Worm (Caenorhabditis elegans) whole organism, late embryonic: ENCODE data around the gene tsg-101.

Experiments used
- K02D7.2 ChIP-seq: sonication (generic microtip); optimal IDR thresholded peaks from 2 replicates; lab custom pipeline; 2017; ENCODE audit warnings: mild to moderate bottlenecking, missing genetic modification characterization, missing compliant biosample characterization
- T23F11.4 ChIP-seq: fragments of 200-800 bp; sonication (Bioruptor generic); optimal IDR thresholded peaks from 2 replicates; lab custom pipeline; 2018; ENCODE audit warnings: mild to moderate bottlenecking, missing genetic modification characterization, missing compliant biosample characterization
- ahr-1 ChIP-seq: sonication (generic microtip); optimal IDR thresholded peaks from 2 replicates; lab custom pipeline; 2016; ENCODE audit warnings: missing genetic modification characterization, missing compliant biosample characterization
- ceh-14 ChIP-seq: sonication (generic microtip); optimal IDR thresholded peaks from 2 replicates; lab custom pipeline; 2016; ENCODE audit warnings: missing genotype, missing genetic modification characterization, missing compliant biosample characterization
- ceh-30 ChIP-seq: fragments of 150-350 bp; optimal IDR thresholded peaks from 2 replicates; lab custom pipeline; 2014; ENCODE audit warnings: missing biosample characterization, missing genetic modification characterization
- ceh-31 ChIP-seq: sonication (generic microtip); optimal IDR thresholded peaks from 2 replicates; lab custom pipeline; 2016; ENCODE audit warnings: missing genetic modification characterization, missing compliant biosample characterization
- ceh-34 ChIP-seq: sonication (generic microtip); optimal IDR thresholded peaks from 2 replicates; lab custom pipeline; 2016; ENCODE audit warnings: mild to moderate bottlenecking, missing genetic modification characterization, missing compliant biosample characterization
- ceh-45 ChIP-seq: fragments of 200-800 bp; sonication (Bioruptor generic); IDR thresholded peaks from 2 replicates; pipeline ENCODE4 v1.3.6; 2022; ENCODE audit warnings: missing genetic modification reagents, missing genetic modification characterization, missing compliant biosample characterization
- ceh-48 ChIP-seq: sonication (generic microtip); optimal IDR thresholded peaks from 2 replicates; lab custom pipeline; 2016; ENCODE audit warnings: missing genetic modification characterization, inconsistent platforms, missing compliant biosample characterization
- ceh-6 ChIP-seq: fragments of 200-800 bp; sonication (Bioruptor generic); optimal IDR thresholded peaks from 2 replicates; lab custom pipeline; 2018; ENCODE audit warnings: mild to moderate bottlenecking, missing genetic modification characterization, missing compliant biosample characterization
- elt-2 ChIP-seq: sonication (generic microtip); optimal IDR thresholded peaks from 2 replicates; lab custom pipeline; 2016; ENCODE audit warnings: missing genetic modification reagents, missing genetic modification characterization, missing compliant biosample characterization
- ets-4 ChIP-seq: sonication (generic microtip); optimal IDR thresholded peaks from 2 replicates; lab custom pipeline; 2016; ENCODE audit warnings: missing genetic modification characterization, missing compliant biosample characterization
- fax-1 ChIP-seq: sonication (generic microtip); optimal IDR thresholded peaks from 2 replicates; lab custom pipeline; 2016; ENCODE audit warnings: missing genotype, missing genetic modification characterization, missing compliant biosample characterization
- fkh-10 ChIP-seq: fragments of 150-350 bp; optimal IDR thresholded peaks from 2 replicates; lab custom pipeline; 2014; ENCODE audit warnings: missing biosample characterization, missing genetic modification reagents, missing genetic modification characterization
- fkh-6 ChIP-seq: sonication (generic microtip); optimal IDR thresholded peaks from 2 replicates; lab custom pipeline; 2016; ENCODE audit warnings: missing genetic modification characterization, missing compliant biosample characterization
- gmeb-2 ChIP-seq: sonication (generic microtip); optimal IDR thresholded peaks from 2 replicates; lab custom pipeline; 2016; ENCODE audit warnings: missing genetic modification characterization, inconsistent platforms, missing compliant biosample characterization
- hlh-13 ChIP-seq: fragments of 200-800 bp; sonication (Bioruptor generic); optimal IDR thresholded peaks from 2 replicates; lab custom pipeline; 2018; ENCODE audit warnings: mild to moderate bottlenecking, missing genetic modification characterization, missing compliant biosample characterization
- hlh-15 ChIP-seq: sonication (generic microtip); optimal IDR thresholded peaks from 2 replicates; lab custom pipeline; 2016; ENCODE audit warnings: missing genetic modification characterization, missing compliant biosample characterization
- mec-3 ChIP-seq: sonication (generic microtip); optimal IDR thresholded peaks from 2 replicates; lab custom pipeline; 2016; ENCODE audit warnings: borderline replicate concordance, missing genetic modification characterization, missing compliant biosample characterization
- nfya-1 ChIP-seq: sonication (generic microtip); optimal IDR thresholded peaks from 2 replicates; lab custom pipeline; 2017; ENCODE audit warnings: missing genetic modification characterization, mild to moderate bottlenecking, missing compliant biosample characterization, antibody characterized with exemption, moderate library complexity
- odd-2 ChIP-seq: sonication (generic microtip); optimal IDR thresholded peaks from 2 replicates; lab custom pipeline; 2017; ENCODE audit warnings: antibody characterized with exemption, mild to moderate bottlenecking, missing genetic modification characterization, missing compliant biosample characterization
- pax-1 ChIP-seq: fragments of 150-350 bp; optimal IDR thresholded peaks from 2 replicates; lab custom pipeline; 2014; ENCODE audit warnings: missing biosample characterization, missing genetic modification characterization
- pha-2 ChIP-seq: sonication (generic microtip); optimal IDR thresholded peaks from 2 replicates; lab custom pipeline; 2017; ENCODE audit warnings: mild to moderate bottlenecking, missing genetic modification characterization, missing compliant biosample characterization
- pha-4 ChIP-seq: fragments of 150-350 bp; optimal IDR thresholded peaks from 2 replicates; lab custom pipeline; 2018; ENCODE audit warnings: missing biosample characterization, missing genetic modification reagents, missing genetic modification characterization
- pqm-1 ChIP-seq: sonication (generic microtip); optimal IDR thresholded peaks from 2 replicates; lab custom pipeline; 2016; ENCODE audit warnings: missing genetic modification characterization, missing compliant biosample characterization
- pros-1 ChIP-seq: fragments of 150-350 bp; optimal IDR thresholded peaks from 2 replicates; lab custom pipeline; 2014; ENCODE audit warnings: missing biosample characterization, missing genetic modification reagents, missing genetic modification characterization
- sdc-2 ChIP-seq: sonication (generic microtip); optimal IDR thresholded peaks from 2 replicates; lab custom pipeline; 2016; ENCODE audit warnings: missing genotype, missing genetic modification characterization, missing compliant biosample characterization
- sox-2 ChIP-seq: fragments of 200-800 bp; sonication (Bioruptor generic); IDR thresholded peaks from 2 replicates; pipeline ENCODE4 v1.3.6; 2022; ENCODE audit warnings: missing genetic modification reagents, missing genetic modification characterization, missing compliant biosample characterization
- sox-4 ChIP-seq: sonication (generic microtip); optimal IDR thresholded peaks from 2 replicates; lab custom pipeline; 2017; ENCODE audit warnings: mild to moderate bottlenecking, missing genetic modification characterization, inconsistent platforms, missing compliant biosample characterization
- unc-3 ChIP-seq, 2 experiments: fragments of 200-800 bp in 1 of 2; sonication (Bioruptor generic) in 1 of 2; sonication (generic microtip) in 1 of 2; conservative IDR thresholded peaks in 1 of 2; optimal IDR thresholded peaks in 1 of 2; 2 replicates each; pipeline versions ENCODE4 v1.3.6 to Lab custom; 2016 to 2022; ENCODE audit warnings: missing compliant biosample characterization in 2 of 2, missing genetic modification characterization in 2 of 2, missing genetic modification reagents in 1 of 2
- unc-42 ChIP-seq: sonication (generic microtip); optimal IDR thresholded peaks from 2 replicates; lab custom pipeline; 2016; ENCODE audit warnings: missing genotype, missing genetic modification characterization, missing compliant biosample characterization
- unc-86 ChIP-seq: sonication (generic microtip); optimal IDR thresholded peaks from 2 replicates; lab custom pipeline; 2016; ENCODE audit warnings: missing genetic modification characterization, missing compliant biosample characterization
- zip-5 ChIP-seq: sonication (generic microtip); optimal IDR thresholded peaks from 2 replicates; lab custom pipeline; 2016; ENCODE audit warnings: missing genetic modification characterization, missing compliant biosample characterization
- ztf-16 ChIP-seq: sonication (generic microtip); optimal IDR thresholded peaks from 2 replicates; lab custom pipeline; 2017; ENCODE audit warnings: missing genetic modification characterization, missing compliant biosample characterization

Gene tsg-101

ce11 chrIV:3493310-3493709 is 21.1 kb downstream of the tsg-101 start, which contains the start of gene srz-79:
Gene srz-79 (plus strand): TSS chrIV:3493610.
- TF ChIP-seq pha-4 (tag; lab: Kevin White, UChicago) (no peak), mec-3 (no peak), odd-2 (tag; lab: Kevin White, UChicago) (no peak), ceh-30 (tag; lab: Kevin White, UChicago) (no peak), ztf-16 (tag; lab: Kevin White, UChicago) (no peak), unc-3 (GFP tag; conservative IDR thresholded peaks at IDR 0.05; lab: Robert Waterston, UW) (no peak), unc-3 (tag; optimal IDR thresholded peaks at IDR 0.05; lab: Kevin White, UChicago) (no peak)

- TF ChIP-seq unc-3 (GFP tag; conservative IDR thresholded peaks at IDR 0.05; lab: Robert Waterston, UW) (no peak), unc-3 (tag; optimal IDR thresholded peaks at IDR 0.05; lab: Kevin White, UChicago) (no peak), ztf-16 (tag; lab: Kevin White, UChicago) (no peak), fax-1 (tag; lab: Kevin White, UChicago) (no peak), gmeb-2 (tag; lab: Kevin White, UChicago) (no peak), odd-2 (tag; lab: Kevin White, UChicago) (no peak)
- TF ChIP-seq, all 69 proteins: peak for 0
Measured at ce11 chrIV:3491477-3491876, 22.9 kb downstream of the tsg-101 start, which contains the start of gene srz-78. Gene srz-78 (plus strand): TSS chrIV:3491777.

- TF ChIP-seq ztf-16 (tag; lab: Kevin White, UChicago), result no peak
- TF ChIP-seq T23F11.4 (GFP tag; lab: Kevin White, UChicago), result no peak
- TF ChIP-seq unc-3 (GFP tag; conservative IDR thresholded peaks at IDR 0.05; lab: Robert Waterston, UW), result no peak
- no peak for TF ChIP-seq unc-3 (tag; optimal IDR thresholded peaks at IDR 0.05; lab: Kevin White, UChicago)
- no peak for TF ChIP-seq ceh-14 (tag; lab: Kevin White, UChicago)
- TF ChIP-seq elt-2 (tag; lab: Kevin White, UChicago), result no peak
Measured at ce11 chrIV:3482195-3482959, 32.0 kb downstream of the tsg-101 start, which contains the start of gene srz-82. Gene srz-82 (plus strand): TSS chrIV:3482895.

- TF ChIP-seq sox-4 (tag; lab: Kevin White, UChicago), result no peak
- TF ChIP-seq gmeb-2 (tag; lab: Kevin White, UChicago), result no peak
- TF ChIP-seq zip-5, result no peak
- TF ChIP-seq ceh-48 (tag; lab: Kevin White, UChicago), result no peak
- TF ChIP-seq fkh-10, result no peak
- TF ChIP-seq ceh-6 (GFP tag; lab: Kevin White, UChicago), result no peak
- TF ChIP-seq ceh-34 (tag; lab: Kevin White, UChicago), result no peak
- TF ChIP-seq ets-4 (tag; lab: Kevin White, UChicago), result no peak
- no peak for TF ChIP-seq fkh-6
- TF ChIP-seq ahr-1 (tag; lab: Kevin White, UChicago), result no peak
- no peak for TF ChIP-seq ceh-31
- TF ChIP-seq pax-1 (tag; lab: Kevin White, UChicago), result no peak
- no peak for TF ChIP-seq pros-1 (tag; lab: Kevin White, UChicago)
- TF ChIP-seq unc-42 (tag; lab: Kevin White, UChicago), result no peak
- TF ChIP-seq ceh-45 (GFP tag; lab: Robert Waterston, UW), result no peak
- no peak for TF ChIP-seq pqm-1 (tag; lab: Kevin White, UChicago)
- no peak for TF ChIP-seq ceh-30 (tag; lab: Kevin White, UChicago)
- TF ChIP-seq ceh-14 (tag; lab: Kevin White, UChicago), result no peak
Measured at ce11 chrIV:3481760-3482159, 32.6 kb downstream of the tsg-101 start, which contains the start of gene srz-37. Gene srz-37 (minus strand): TSS chrIV:3481860.

ce11 chrIV:3478911-3479385 is 35.4 kb downstream of the tsg-101 start, which contains the start of the genes srz-70 and C09G12.5:
Gene srz-70 (minus strand): TSS chrIV:3479011.
Gene C09G12.5 (plus strand): TSS chrIV:3479335.
- TF ChIP-seq sox-2, result no peak
- TF ChIP-seq odd-2 (tag; lab: Kevin White, UChicago), result no peak
- no peak for TF ChIP-seq unc-86 (tag; lab: Kevin White, UChicago)
- TF ChIP-seq K02D7.2 (tag; lab: Kevin White, UChicago), result no peak
- TF ChIP-seq sdc-2 (tag; lab: Kevin White, UChicago), result no peak
- TF ChIP-seq nfya-1 (tag; lab: Kevin White, UChicago), result no peak
- TF ChIP-seq pha-2 (tag; lab: Kevin White, UChicago), result no peak
- TF ChIP-seq pros-1 (tag; lab: Kevin White, UChicago), result no peak
- no peak for TF ChIP-seq unc-42 (tag; lab: Kevin White, UChicago)
- TF ChIP-seq hlh-15 (tag; lab: Kevin White, UChicago), result no peak
- no peak for TF ChIP-seq hlh-13 (GFP tag; lab: Kevin White, UChicago)
